Worm (Caenorhabditis elegans): Measurements from ENCODE around the gene C55A6.7.

The C55A6.7 gene

ce11 chrV:11529541-11529940 lies 9.2 kb upstream of the C55A6.7 start:
- TF ChIP-seq pha-4 (GFP tag; IDR thresholded peaks at IDR 0.05) (no peak), pha-4 (tag; optimal IDR thresholded peaks at IDR 0.05) (peak; percentile 71), spr-3 (GFP tag; optimal IDR thresholded peaks at IDR 0.05) (no peak), aha-1 (tag) (peak; percentile 64)

ce11 chrV:11528633-11529327 lies 8.4 kb upstream of the C55A6.7 start:
- TF ChIP-seq unc-62 (GFP tag; optimal IDR thresholded peaks at IDR 0.05 in 1 of 2), result peak in 1 of 2 experiments; percentile 91
- no peak for TF ChIP-seq unc-62 (tag; optimal IDR thresholded peaks at IDR 0.05)
- peak; percentile 50 for TF ChIP-seq hlh-30 (tag; optimal IDR thresholded peaks at IDR 0.05; ENCODE audit: insufficient read depth)
- no peak for TF ChIP-seq nhr-6 (tag; optimal IDR thresholded peaks at IDR 0.05)

DNA sequence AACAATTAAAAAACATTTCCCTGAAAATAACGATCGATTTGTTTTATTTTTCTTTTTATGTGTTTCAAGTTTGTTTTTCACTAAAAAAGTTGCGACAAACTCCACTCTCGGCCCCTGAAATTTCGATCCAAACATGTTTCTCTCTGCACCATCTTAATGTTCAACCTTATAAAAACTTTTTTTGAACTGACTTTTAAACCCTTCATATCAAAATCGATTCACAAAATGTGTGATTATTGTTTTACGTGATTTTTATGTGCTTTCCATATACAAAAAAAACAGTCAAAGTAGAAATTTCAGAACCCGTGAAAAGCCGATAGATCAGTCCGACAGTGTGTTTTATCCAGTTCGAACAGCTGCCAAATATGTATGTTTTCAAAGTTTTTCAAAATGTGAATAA lies 7.2 kb upstream of the C55A6.7 start, which contains the start of gene ccch-1:
TSS of gene ccch-1 (plus strand) at position 301 of the 400 bp plus-strand sequence.
- TF ChIP-seq aly-2 (tag; optimal IDR thresholded peaks at IDR 0.05) (no peak), egl-27 (tag; optimal IDR thresholded peaks at IDR 0.05) (no peak), mep-1 (tag; optimal IDR thresholded peaks at IDR 0.05) (no peak), zip-2 (tag; optimal IDR thresholded peaks at IDR 0.05) (no peak), ces-1 (GFP tag; optimal IDR thresholded peaks at IDR 0.05) (no peak), unc-62 (GFP tag; optimal IDR thresholded peaks at IDR 0.05 in 1 of 2) (no peak), unc-62 (tag; optimal IDR thresholded peaks at IDR 0.05) (no peak)

ce11 chrV:11526927-11527491 lies 6.7 kb upstream of the C55A6.7 start:
- TF ChIP-seq T20F7.1 (GFP tag; optimal IDR thresholded peaks at IDR 0.05) (no peak), duxl-1 (tag; optimal IDR thresholded peaks at IDR 0.05; ENCODE audit: poor library complexity) (no peak), unc-62 (GFP tag; optimal IDR thresholded peaks at IDR 0.05 in 1 of 2) (peak in 1 of 2 experiments; percentile 91), unc-62 (tag; optimal IDR thresholded peaks at IDR 0.05) (no peak), mep-1 (tag; optimal IDR thresholded peaks at IDR 0.05) (no peak), Y5F2A.4 (GFP tag; optimal IDR thresholded peaks at IDR 0.05) (no peak), nhr-28 (tag; optimal IDR thresholded peaks at IDR 0.05) (no peak), daf-16 (GFP tag; optimal IDR thresholded peaks at IDR 0.05) (no peak), daf-16 (tag; optimal IDR thresholded peaks at IDR 0.05) (no peak), ctbp-1 (GFP tag; IDR thresholded peaks at IDR 0.05) (no peak), madf-5 (GFP tag; IDR thresholded peaks at IDR 0.05) (no peak)

- no peak for TF ChIP-seq aha-1 (tag)
- no peak for TF ChIP-seq dpl-1 (GFP tag; optimal IDR thresholded peaks at IDR 0.05)
- TF ChIP-seq zip-2 (tag; optimal IDR thresholded peaks at IDR 0.05), result no peak
- no peak for TF ChIP-seq ZK337.2 (GFP tag; IDR thresholded peaks at IDR 0.05)
- no peak for TF ChIP-seq unc-130 (GFP tag; optimal IDR thresholded peaks at IDR 0.05)
- no peak for TF ChIP-seq lin-1 (GFP tag; IDR thresholded peaks at IDR 0.05)
- TF ChIP-seq mxl-3 (GFP tag; optimal IDR thresholded peaks at IDR 0.05), result peak; percentile 42
- no peak for TF ChIP-seq F26F4.8 (GFP tag; conservative IDR thresholded peaks at IDR 0.05)
- TF ChIP-seq hlh-30 (tag; optimal IDR thresholded peaks at IDR 0.05; ENCODE audit: insufficient read depth), result no peak
- no peak for TF ChIP-seq saeg-2 (GFP tag; IDR thresholded peaks at IDR 0.05)
- TF ChIP-seq snpc-4 (tag; optimal IDR thresholded peaks at IDR 0.05), result no peak
- TF ChIP-seq D1046.2 (GFP tag; IDR thresholded peaks at IDR 0.05), result 0 out of 2 replicates have a peak, but pooled peaks have one; percentile 32
- TF ChIP-seq set-16 (GFP tag; IDR thresholded peaks at IDR 0.05), result peak; percentile 38
- no peak for TF ChIP-seq mes-2 (tag; optimal IDR thresholded peaks at IDR 0.05; ENCODE audit: poor library complexity, severe bottlenecking)
- TF ChIP-seq egl-43 (GFP tag; IDR thresholded peaks at IDR 0.05), result 0 out of 2 replicates have a peak, but pooled peaks have one; percentile 39
- TF ChIP-seq aly-2 (tag; optimal IDR thresholded peaks at IDR 0.05), result no peak
- TF ChIP-seq ctbp-1 (GFP tag; IDR thresholded peaks at IDR 0.05), result no peak
- no peak for TF ChIP-seq ztf-11 (tag; optimal IDR thresholded peaks at IDR 0.05)
- TF ChIP-seq ceh-82 (tag; optimal IDR thresholded peaks at IDR 0.05), result no peak
- no peak for TF ChIP-seq nhr-102 (tag; optimal IDR thresholded peaks at IDR 0.05)
- no peak for TF ChIP-seq lin-39 (tag; optimal IDR thresholded peaks at IDR 0.05)
- TF ChIP-seq R02D3.7 (tag; optimal IDR thresholded peaks at IDR 0.05), result no peak
- no peak for TF ChIP-seq ztf-7 (tag; optimal IDR thresholded peaks at IDR 0.05)
- no peak for TF ChIP-seq mep-1 (tag; optimal IDR thresholded peaks at IDR 0.05)
- no peak for TF ChIP-seq nhr-77 (tag; optimal IDR thresholded peaks at IDR 0.05)
- TF ChIP-seq lin-38 (GFP tag; IDR thresholded peaks at IDR 0.05), result no peak
- no peak for TF ChIP-seq pqm-1 (tag; optimal IDR thresholded peaks at IDR 0.05)
These were observed 5.0 kb upstream of the C55A6.7 start for ce11 chrV:11525338-11525737.
